Fruit fly (Drosophila melanogaster): ENCODE results near the gene CG13114.

CG13114 gene

dm6 chr2L:9502786-9503443, 42.7 kb upstream of the CG13114 start (continued):
- TF ChIP-seq Abd-B (GFP tag; optimal IDR thresholded peaks at IDR 0.05) (no peak), Jra (GFP tag; optimal IDR thresholded peaks at IDR 0.05) (no peak), Hnf4 (GFP tag; optimal IDR thresholded peaks at IDR 0.05) (peak; percentile 0), CrebA (GFP tag; optimal IDR thresholded peaks at IDR 0.05; ENCODE audit: borderline replicate concordance) (no peak), woc (GFP tag; optimal IDR thresholded peaks at IDR 0.05) (no peak), Rel (GFP tag; optimal IDR thresholded peaks at IDR 0.05) (no peak), Rel (tag; optimal IDR thresholded peaks at IDR 0.05) (peak; percentile 17), Hr78 (GFP tag; optimal IDR thresholded peaks at IDR 0.05) (no peak), dl (GFP tag; optimal IDR thresholded peaks at IDR 0.05; ENCODE audit: insufficient read depth in 1 of 2, partially characterized antibody in 2 of 2) (no peak), CG32264 (GFP tag; optimal IDR thresholded peaks at IDR 0.05) (no peak), dsf (GFP tag; optimal IDR thresholded peaks at IDR 0.05; ENCODE audit: borderline replicate concordance) (no peak), br (GFP tag; optimal IDR thresholded peaks at IDR 0.05) (peak; percentile 11), dmrt93B (GFP tag; optimal IDR thresholded peaks at IDR 0.05) (no peak)

DNA sequence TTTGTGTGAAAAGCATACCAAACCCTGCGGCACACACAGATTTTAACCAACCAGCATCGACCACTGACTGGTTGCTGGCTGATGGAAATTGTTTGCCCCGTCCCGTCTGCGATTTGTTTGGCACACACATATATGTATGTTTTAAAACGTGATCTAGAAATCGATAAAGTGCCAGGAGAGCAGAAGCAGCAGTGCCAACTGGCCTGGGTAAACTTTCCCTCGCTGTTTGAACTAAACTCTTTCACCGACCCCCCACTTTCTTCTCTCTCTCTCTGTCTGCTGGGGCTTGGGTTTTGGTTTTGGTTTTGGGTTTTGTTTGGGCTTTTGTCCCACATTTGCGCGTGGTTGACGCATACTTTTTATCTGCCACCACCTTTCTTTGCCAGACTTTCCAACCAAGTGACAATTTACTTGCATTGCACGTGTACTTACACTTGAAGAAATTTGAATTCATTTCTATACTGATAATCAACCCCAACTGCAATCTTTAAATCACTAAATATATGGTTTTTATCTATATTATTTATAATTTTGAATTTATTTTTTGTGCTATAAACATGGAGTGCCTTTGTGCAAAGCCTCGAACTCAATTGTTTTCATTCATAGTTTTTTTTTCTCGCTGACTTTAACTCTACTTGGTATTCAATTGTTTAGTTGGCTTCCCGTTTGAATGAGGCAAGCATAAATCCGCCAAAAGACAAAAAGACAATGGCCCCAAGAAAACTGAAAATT, 40.1 kb upstream of the CG13114 start:
- TF ChIP-seq rgr (GFP tag; optimal IDR thresholded peaks at IDR 0.05): no peak
- no peak for TF ChIP-seq Hnf4 (GFP tag; optimal IDR thresholded peaks at IDR 0.05)
- no peak for TF ChIP-seq OdsH (GFP tag; optimal IDR thresholded peaks at IDR 0.05)
- no peak for TF ChIP-seq dmrt93B (GFP tag; optimal IDR thresholded peaks at IDR 0.05)
- no peak for TF ChIP-seq Dfd (GFP tag; optimal IDR thresholded peaks at IDR 0.05)
- no peak for TF ChIP-seq CrebA (GFP tag; optimal IDR thresholded peaks at IDR 0.05; ENCODE audit: borderline replicate concordance)
- TF ChIP-seq usp (GFP tag; optimal IDR thresholded peaks at IDR 0.05): no peak
- TF ChIP-seq Hr83 (GFP tag; optimal IDR thresholded peaks at IDR 0.05; ENCODE audit: poor library complexity, severe bottlenecking): no peak
- no peak for TF ChIP-seq psq (GFP tag; optimal IDR thresholded peaks at IDR 0.05)
- no peak for TF ChIP-seq lola (GFP tag; optimal IDR thresholded peaks at IDR 0.05)
- no peak for TF ChIP-seq sv (GFP tag; optimal IDR thresholded peaks at IDR 0.05)
- TF ChIP-seq Dif (GFP tag; optimal IDR thresholded peaks at IDR 0.05; ENCODE audit: partially characterized antibody): no peak
- TF ChIP-seq h (GFP tag; optimal IDR thresholded peaks at IDR 0.05): no peak
- TF ChIP-seq Vsx2 (GFP tag; optimal IDR thresholded peaks at IDR 0.05; ENCODE audit: partially characterized antibody): no peak
- TF ChIP-seq Abd-B (GFP tag; optimal IDR thresholded peaks at IDR 0.05): no peak
- no peak for TF ChIP-seq Rel (GFP tag; optimal IDR thresholded peaks at IDR 0.05)
- TF ChIP-seq Rel (tag; optimal IDR thresholded peaks at IDR 0.05): no peak
- no peak for TF ChIP-seq CG9705 (GFP tag; optimal IDR thresholded peaks at IDR 0.05)
- TF ChIP-seq HLH106 (tag; optimal IDR thresholded peaks at IDR 0.05): no peak

dm6 chr2L:9506535-9507036, 39.0 kb upstream of the CG13114 start:
- peak; percentile 37 for TF ChIP-seq Dif (GFP tag; optimal IDR thresholded peaks at IDR 0.05; ENCODE audit: partially characterized antibody)
- TF ChIP-seq brk (GFP tag; optimal IDR thresholded peaks at IDR 0.05): no peak
- TF ChIP-seq Vsx2 (GFP tag; optimal IDR thresholded peaks at IDR 0.05; ENCODE audit: partially characterized antibody): peak; percentile 21
- no peak for TF ChIP-seq Rel (GFP tag; optimal IDR thresholded peaks at IDR 0.05)
- peak; percentile 6 for TF ChIP-seq Rel (tag; optimal IDR thresholded peaks at IDR 0.05)
- no peak for TF ChIP-seq h (GFP tag; optimal IDR thresholded peaks at IDR 0.05)
- no peak for TF ChIP-seq Myc (optimal IDR thresholded peaks at IDR 0.05)
- TF ChIP-seq jim (GFP tag; optimal IDR thresholded peaks at IDR 0.05): no peak
- no peak for TF ChIP-seq fru (GFP tag; optimal IDR thresholded peaks at IDR 0.05)
- no peak for TF ChIP-seq pan (optimal IDR thresholded peaks at IDR 0.05)
- no peak for TF ChIP-seq lola (GFP tag; optimal IDR thresholded peaks at IDR 0.05)
- no peak for TF ChIP-seq HLH106 (tag; optimal IDR thresholded peaks at IDR 0.05)
- TF ChIP-seq Abd-B (GFP tag; optimal IDR thresholded peaks at IDR 0.05): no peak

- TF ChIP-seq Dif (GFP tag; optimal IDR thresholded peaks at IDR 0.05; ENCODE audit: partially characterized antibody): peak; percentile 15
- TF ChIP-seq dsf (GFP tag; optimal IDR thresholded peaks at IDR 0.05; ENCODE audit: borderline replicate concordance): no peak
- peak; percentile 60 for TF ChIP-seq Vsx2 (GFP tag; optimal IDR thresholded peaks at IDR 0.05; ENCODE audit: partially characterized antibody)
- peak; percentile 7 for TF ChIP-seq Hr83 (GFP tag; optimal IDR thresholded peaks at IDR 0.05; ENCODE audit: poor library complexity, severe bottlenecking)
Measured at dm6 chr2L:9508547-9509197, 36.9 kb upstream of the CG13114 start.
